Worm (Caenorhabditis elegans): ENCODE measurements around the gene qui-1.

DNA sequence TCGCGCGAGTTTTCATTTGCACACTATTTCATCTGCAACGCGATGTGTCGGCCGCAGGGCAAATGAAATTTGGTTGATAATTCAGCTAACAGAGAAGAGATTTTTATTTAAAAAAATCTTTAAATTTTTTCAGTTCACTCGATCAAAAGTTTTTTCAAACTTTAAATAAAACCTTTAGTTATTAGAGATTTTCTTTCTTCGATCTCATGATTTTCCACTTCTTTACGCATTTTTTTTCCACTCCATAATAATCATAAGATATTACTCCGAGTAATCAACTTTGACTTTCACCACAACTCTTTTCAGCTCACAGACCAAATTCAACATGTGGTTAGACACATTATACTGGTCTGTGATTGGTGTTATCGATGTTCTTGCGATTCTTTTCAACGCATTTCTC lies 13.1 kb downstream of the qui-1 start, which contains the start of gene srd-10:
- TF ChIP-seq F10B5.3 (tag; optimal IDR thresholded peaks at IDR 0.05) (no peak), daf-12 (tag; optimal IDR thresholded peaks at IDR 0.05) (no peak), F49E8.2 (tag; optimal IDR thresholded peaks at IDR 0.05; ENCODE audit: borderline replicate concordance) (no peak), lin-15B (tag; optimal IDR thresholded peaks at IDR 0.05) (no peak), nhr-77 (tag; optimal IDR thresholded peaks at IDR 0.05) (no peak), hlh-30 (tag; optimal IDR thresholded peaks at IDR 0.05; ENCODE audit: insufficient read depth) (no peak), ZK546.5 (tag; optimal IDR thresholded peaks at IDR 0.05) (no peak), unc-62 (GFP tag; optimal IDR thresholded peaks at IDR 0.05 in 1 of 2) (no peak), unc-62 (tag; optimal IDR thresholded peaks at IDR 0.05) (no peak), nhr-76 (tag; optimal IDR thresholded peaks at IDR 0.05) (no peak), fkh-10 (GFP tag; optimal IDR thresholded peaks at IDR 0.05) (no peak), pqm-1 (tag; optimal IDR thresholded peaks at IDR 0.05) (no peak), unc-130 (GFP tag; optimal IDR thresholded peaks at IDR 0.05) (no peak)

Data from whole organism, L4 larva.